Worm (Caenorhabditis elegans) whole organism, L3 larva: ENCODE results near the gene pigb-1.

Source experiments
- aly-2 ChIP-seq: fragments of 150-350 bp; optimal IDR thresholded peaks from 2 replicates; lab custom pipeline; 2014; ENCODE audit warnings: missing biosample characterization, missing genetic modification characterization
- ama-1 ChIP-seq: fragments of 150-350 bp; optimal IDR thresholded peaks from 2 replicates; lab custom pipeline; 2018
- ceh-16 ChIP-seq: sonication (generic microtip); optimal IDR thresholded peaks from 2 replicates; lab custom pipeline; 2017; ENCODE audit warnings: missing biosample characterization, missing genetic modification characterization
- ceh-9 ChIP-seq: sonication (generic microtip); optimal IDR thresholded peaks from 2 replicates; lab custom pipeline; 2018; ENCODE audit warnings: missing biosample characterization, missing genetic modification characterization
- egl-27 ChIP-seq: sonication (generic microtip); optimal IDR thresholded peaks from 4 replicates; lab custom pipeline; 2017; ENCODE audit warnings: missing biosample characterization, missing genetic modification reagents, missing genetic modification characterization
- elt-2 ChIP-seq: sonication (generic microtip); optimal IDR thresholded peaks from 2 replicates; lab custom pipeline; 2016; ENCODE audit warnings: missing genetic modification reagents, mild to moderate bottlenecking, missing genetic modification characterization, missing compliant biosample characterization
- elt-3 ChIP-seq, 3 experiments: fragments of 150-350 bp in 1 of 3; sonication (generic microtip) in 2 of 3; optimal IDR thresholded peaks; 2 replicates in 2 of 3; 4 replicates in 1 of 3; lab custom pipeline; 2014 to 2017; ENCODE audit warnings: missing biosample characterization in 3 of 3, missing genetic modification characterization in 3 of 3
- eor-1 ChIP-seq, 2 experiments: fragments of 150-350 bp; optimal IDR thresholded peaks; 2 replicates each; lab custom pipeline; 2014 to 2018; ENCODE audit warnings: missing biosample characterization in 2 of 2, missing genetic modification characterization in 2 of 2
- fkh-10 ChIP-seq: sonication (generic microtip); optimal IDR thresholded peaks from 2 replicates; lab custom pipeline; 2017; ENCODE audit warnings: missing biosample characterization, missing genetic modification reagents, missing genetic modification characterization
- fkh-2 ChIP-seq: fragments of 150-350 bp; optimal IDR thresholded peaks from 2 replicates; lab custom pipeline; 2014; ENCODE audit warnings: missing biosample characterization, missing genetic modification reagents, missing genetic modification characterization
- hmg-11 ChIP-seq: sonication (generic microtip); optimal IDR thresholded peaks from 2 replicates; lab custom pipeline; 2016; ENCODE audit warnings: missing genetic modification characterization, missing compliant biosample characterization
- jun-1 ChIP-seq: fragments of 150-350 bp; optimal IDR thresholded peaks from 2 replicates; lab custom pipeline; 2014; ENCODE audit warnings: missing biosample characterization, missing genetic modification reagents, missing genetic modification characterization
- mdl-1 ChIP-seq: fragments of 150-350 bp; optimal IDR thresholded peaks from 2 replicates; lab custom pipeline; 2014; ENCODE audit warnings: missing biosample characterization, missing genetic modification characterization
- mml-1 ChIP-seq: fragments of 150-350 bp; sonication (generic microtip); optimal IDR thresholded peaks from 3 replicates; lab custom pipeline; 2014; ENCODE audit warnings: missing biosample characterization, missing genetic modification characterization
- nfya-1 ChIP-seq: sonication (generic microtip); optimal IDR thresholded peaks from 2 replicates; lab custom pipeline; 2017; ENCODE audit warnings: missing genetic modification characterization, mild to moderate bottlenecking, missing compliant biosample characterization, antibody characterized with exemption, moderate library complexity; ENCODE audit not compliant: insufficient read depth
- nhr-11 ChIP-seq: fragments of 150-350 bp; optimal IDR thresholded peaks from 2 replicates; lab custom pipeline; 2014; ENCODE audit warnings: missing biosample characterization, missing genetic modification characterization
- nhr-237 ChIP-seq: fragments of 150-350 bp; optimal IDR thresholded peaks from 2 replicates; lab custom pipeline; 2014; ENCODE audit warnings: missing biosample characterization, missing genetic modification characterization
- nhr-28 ChIP-seq: fragments of 150-350 bp; optimal IDR thresholded peaks from 2 replicates; lab custom pipeline; 2014; ENCODE audit warnings: missing biosample characterization, missing genetic modification characterization
- nhr-43 ChIP-seq: sonication (generic microtip); optimal IDR thresholded peaks from 2 replicates; lab custom pipeline; 2016; ENCODE audit warnings: mild to moderate bottlenecking, missing genetic modification characterization, missing compliant biosample characterization; ENCODE audit not compliant: poor library complexity, severe bottlenecking
- pha-4 ChIP-seq: fragments of 150-350 bp; optimal IDR thresholded peaks from 2 replicates; lab custom pipeline; 2014; ENCODE audit warnings: missing biosample characterization, missing genetic modification reagents, missing genetic modification characterization
- pqm-1 ChIP-seq: fragments of 150-350 bp; optimal IDR thresholded peaks from 2 replicates; lab custom pipeline; 2017; ENCODE audit warnings: missing biosample characterization, missing genetic modification characterization, inconsistent platforms
- skn-1 ChIP-seq: fragments of 150-350 bp; optimal IDR thresholded peaks from 2 replicates; lab custom pipeline; 2014; ENCODE audit warnings: missing biosample characterization, missing genetic modification characterization
- snpc-4 ChIP-seq: fragments of 150-350 bp; optimal IDR thresholded peaks from 2 replicates; lab custom pipeline; 2014; ENCODE audit warnings: missing biosample characterization, missing genetic modification characterization
- unc-39 ChIP-seq: sonication (generic microtip); optimal IDR thresholded peaks from 4 replicates; lab custom pipeline; 2017; ENCODE audit warnings: missing biosample characterization, missing genetic modification characterization
- unc-62 ChIP-seq: fragments of 150-350 bp; sonication (generic microtip); optimal IDR thresholded peaks from 4 replicates; lab custom pipeline; 2014; ENCODE audit warnings: missing biosample characterization, missing genetic modification reagents, missing genetic modification characterization
- ztf-11 ChIP-seq: fragments of 150-350 bp; optimal IDR thresholded peaks from 2 replicates; lab custom pipeline; 2014; ENCODE audit warnings: missing biosample characterization, missing genetic modification characterization
- ztf-4 ChIP-seq: fragments of 150-350 bp; optimal IDR thresholded peaks from 2 replicates; lab custom pipeline; 2014; ENCODE audit warnings: missing biosample characterization, missing genetic modification characterization

The pigb-1 gene

DNA sequence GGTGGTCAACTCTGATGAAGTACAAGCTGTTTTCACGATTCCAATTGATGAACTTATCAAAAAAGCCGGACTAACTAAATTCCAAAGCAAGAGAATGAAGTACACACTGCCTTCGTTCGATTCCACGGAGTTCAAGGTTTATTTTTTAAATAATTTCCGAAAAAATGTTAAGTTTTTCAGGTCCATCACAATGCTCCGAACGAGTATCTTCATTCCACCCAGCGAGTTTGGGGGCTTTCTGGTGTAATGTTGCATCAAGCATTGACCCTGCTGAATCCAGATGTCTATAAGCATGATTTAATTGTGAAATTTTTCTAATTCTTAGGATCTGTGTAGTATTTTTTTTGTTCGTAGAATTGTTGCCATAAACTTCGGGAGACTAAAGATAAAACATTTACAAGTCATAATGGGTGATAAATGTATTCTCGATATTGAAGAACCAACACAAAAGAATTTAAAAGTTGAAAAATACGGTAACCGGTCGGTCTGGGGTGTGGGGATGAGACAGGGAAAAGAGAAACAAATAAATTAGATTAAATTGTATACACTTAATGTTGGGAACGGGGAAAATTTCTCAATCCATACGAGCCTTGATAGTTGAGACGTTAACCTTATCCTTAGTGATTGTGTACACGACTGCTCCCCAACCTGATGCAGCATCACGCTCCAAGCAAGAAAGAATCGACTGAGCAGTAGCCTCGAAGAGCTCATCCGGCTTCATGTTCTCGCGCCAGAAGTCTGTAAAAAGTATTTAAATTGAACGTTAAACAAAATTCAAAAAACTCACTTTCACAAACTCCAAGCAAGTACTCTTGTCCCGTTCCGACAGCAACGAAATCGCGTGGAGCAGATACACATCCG, 38.5 kb downstream of the pigb-1 start:
- TF ChIP-seq aly-2 (tag; lab: Kevin White, UChicago) (no peak), elt-2 (peak; percentile 5)

DNA sequence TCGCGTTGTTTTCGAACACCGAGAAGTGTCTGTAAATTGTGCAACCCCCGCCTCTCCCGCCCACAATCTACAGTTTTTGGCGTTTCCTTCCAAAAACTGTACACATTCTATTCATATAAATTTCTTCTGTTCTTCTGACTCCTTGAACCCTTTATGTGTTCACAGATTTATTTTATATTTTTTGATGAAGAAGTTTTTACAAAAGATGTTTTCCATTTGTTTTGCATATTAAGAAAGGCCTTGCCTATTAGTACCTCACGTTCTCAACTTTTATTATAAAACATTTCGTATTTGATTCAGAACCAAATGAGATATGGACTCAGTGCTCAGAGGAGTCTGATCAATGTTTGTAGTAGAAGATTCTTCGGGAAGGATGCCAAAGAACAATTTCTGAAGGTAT, 39.6 kb downstream of the pigb-1 start, which contains the start of gene ndx-3:
Gene ndx-3 (plus strand): TSS at position 301 of the 400 bp plus-strand sequence.
- no peak for TF ChIP-seq nhr-237 (tag; lab: Kevin White, UChicago)
- TF ChIP-seq elt-2, result no peak
- TF ChIP-seq unc-39 (tag; lab: Kevin White, UChicago), result no peak
- TF ChIP-seq mdl-1 (tag; lab: Kevin White, UChicago), result no peak
- TF ChIP-seq unc-62 (GFP tag; lab: Kevin White, UChicago), result no peak
- TF ChIP-seq ztf-11 (tag; lab: Kevin White, UChicago), result no peak
- no peak for TF ChIP-seq jun-1 (tag; lab: Kevin White, UChicago)
- no peak for TF ChIP-seq nhr-11 (tag; lab: Kevin White, UChicago)
- no peak for TF ChIP-seq aly-2 (tag; lab: Kevin White, UChicago)
- TF ChIP-seq ceh-16 (tag; lab: Kevin White, UChicago), result no peak
- TF ChIP-seq egl-27, result no peak
- no peak for TF ChIP-seq nfya-1 (tag; lab: Kevin White, UChicago)

- no peak for TF ChIP-seq snpc-4 (tag; lab: Kevin White, UChicago)
- TF ChIP-seq eor-1 (tag; optimal IDR thresholded peaks at IDR 0.05; lab: Kevin White, UChicago), result no peak
- TF ChIP-seq elt-2, result peak; percentile 28
- no peak for TF ChIP-seq nhr-28 (tag; lab: Kevin White, UChicago)
Observed at ce11 chrII:4949380-4949950, 43.4 kb downstream of the pigb-1 start, which contains the start of the genes try-1 and zyg-12. Gene try-1 (minus strand): TSS chrII:4949527. Gene zyg-12 (plus strand): TSS chrII:4949900.

DNA sequence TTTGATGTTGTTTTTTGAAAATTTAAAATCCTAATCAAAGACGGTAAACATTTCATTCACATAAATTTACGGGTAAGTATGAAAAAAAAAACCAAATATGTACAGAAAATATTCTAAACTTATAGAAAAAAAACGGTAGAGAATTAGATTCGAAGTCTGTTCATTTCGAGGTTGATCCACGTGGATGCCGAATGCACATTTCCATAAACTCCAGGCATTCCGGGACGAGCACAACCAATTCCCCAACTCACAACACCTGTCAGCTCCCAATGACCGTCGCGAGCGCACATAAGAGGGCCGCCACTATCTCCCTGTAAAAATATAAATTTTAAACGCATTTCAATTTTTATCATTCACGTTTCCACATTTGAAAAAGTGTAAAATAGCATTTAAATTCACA, 44.8 kb downstream of the pigb-1 start:
- TF ChIP-seq elt-2 (peak; percentile 32), unc-62 (GFP tag; lab: Kevin White, UChicago) (no peak)

ce11 chrII:4946775-4947174, 46.1 kb downstream of the pigb-1 start:
- TF ChIP-seq ceh-9 (tag; lab: Kevin White, UChicago), result no peak
- no peak for TF ChIP-seq nfya-1 (tag; lab: Kevin White, UChicago)
- no peak for TF ChIP-seq fkh-10
- no peak for TF ChIP-seq nhr-11 (tag; lab: Kevin White, UChicago)
- no peak for TF ChIP-seq fkh-2 (tag; lab: Kevin White, UChicago)
- TF ChIP-seq ama-1 (lab: Kevin White, UChicago), result no peak
- no peak for TF ChIP-seq elt-3 (tag; optimal IDR thresholded peaks at IDR 0.05; lab: Kevin White, UChicago)
- TF ChIP-seq elt-2, result peak; percentile 40
- TF ChIP-seq nhr-43 (tag; lab: Kevin White, UChicago), result no peak
- TF ChIP-seq nhr-237 (tag; lab: Kevin White, UChicago), result no peak
- TF ChIP-seq ztf-4 (tag; lab: Kevin White, UChicago), result no peak
- no peak for TF ChIP-seq mml-1 (tag; lab: Kevin White, UChicago)
- TF ChIP-seq jun-1 (tag; lab: Kevin White, UChicago), result no peak
- TF ChIP-seq pqm-1, result no peak
- peak; percentile 9 for TF ChIP-seq pha-4 (tag; lab: Kevin White, UChicago)

- TF ChIP-seq hmg-11 (tag; lab: Kevin White, UChicago) (peak; percentile 23), pqm-1 (no peak), nfya-1 (tag; lab: Kevin White, UChicago) (peak; percentile 16), skn-1 (tag; lab: Kevin White, UChicago) (peak; percentile 13), elt-2 (peak; percentile 11), pha-4 (tag; lab: Kevin White, UChicago) (peak; percentile 55)
Observed at ce11 chrII:4945695-4946094, 47.2 kb downstream of the pigb-1 start, which contains the start of the genes gldi-11 and ZK546.2. Gene gldi-11 (minus strand): TSS chrII:4945789. Gene ZK546.2 (plus strand): TSS chrII:4946027.
